Fruit fly (Drosophila melanogaster): ENCODE data around the gene CG1271.
A peak's percentile ranks its signal among the peaks of the same experiment; 100 is the strongest.

The CG1271 gene

DNA sequence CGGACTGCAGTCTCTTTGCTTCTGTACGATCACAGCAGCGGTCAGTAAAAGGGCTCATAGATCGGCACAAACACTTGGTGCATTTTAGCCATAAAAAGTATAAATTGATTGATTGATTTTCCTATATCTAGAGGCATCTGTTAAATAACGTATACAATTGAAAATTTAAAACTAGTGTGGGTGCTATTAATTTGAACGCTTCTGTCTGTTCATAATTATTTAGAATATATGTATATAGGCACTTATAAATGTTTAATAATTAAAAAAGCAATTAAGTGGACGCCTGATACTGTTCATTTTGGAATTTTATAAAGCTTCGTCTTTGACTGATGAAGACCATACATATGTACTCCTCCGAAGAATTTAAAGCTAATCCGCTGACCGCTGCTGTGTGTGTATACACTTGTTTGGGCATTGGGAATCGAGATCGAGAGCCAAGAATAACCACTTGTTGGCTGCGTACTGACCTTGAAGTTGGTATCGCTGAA lies 7.0 kb upstream of the CG1271 start (continued):
- peak; percentile 41 for TF ChIP-seq lab (GFP tag; optimal IDR thresholded peaks at IDR 0.05)
- TF ChIP-seq dm (GFP tag; optimal IDR thresholded peaks at IDR 0.05) = no peak
- TF ChIP-seq CG6854 (GFP tag; optimal IDR thresholded peaks at IDR 0.05) = no peak
- TF ChIP-seq HLH3B (GFP tag; IDR thresholded peaks at IDR 0.05) = peak; percentile 33; the same call in 1 of the 2 replicates
- TF ChIP-seq CG15479 (GFP tag; optimal IDR thresholded peaks at IDR 0.05) = no peak
- no peak for TF ChIP-seq NC2β (GFP tag; optimal IDR thresholded peaks at IDR 0.05)
- TF ChIP-seq da (GFP tag; optimal IDR thresholded peaks at IDR 0.05) = no peak
- TF ChIP-seq HLH54F (GFP tag; optimal IDR thresholded peaks at IDR 0.05) = no peak
- no peak for TF ChIP-seq MBD-R2 (GFP tag; IDR thresholded peaks at IDR 0.05)
- no peak for TF ChIP-seq bigmax (GFP tag; optimal IDR thresholded peaks at IDR 0.05)
- peak; percentile 28 for TF ChIP-seq dmrt11E (tag; optimal IDR thresholded peaks at IDR 0.05)
- no peak; the same call in 1 of the 2 replicates for TF ChIP-seq Atf6 (GFP tag; IDR thresholded peaks at IDR 0.05)
- no peak for TF ChIP-seq Camta (GFP tag; optimal IDR thresholded peaks at IDR 0.05)
- no peak for TF ChIP-seq pros (GFP tag; optimal IDR thresholded peaks at IDR 0.05)
- TF ChIP-seq Blimp-1 (GFP tag; optimal IDR thresholded peaks at IDR 0.05) = peak; percentile 38
- TF ChIP-seq CG1233 (GFP tag; optimal IDR thresholded peaks at IDR 0.05) = peak; percentile 35
- TF ChIP-seq sqz (GFP tag; optimal IDR thresholded peaks at IDR 0.05) = no peak
- peak; percentile 57 for TF ChIP-seq CG3281 (GFP tag; optimal IDR thresholded peaks at IDR 0.05)
- peak; percentile 39; the same call in 2 of the 3 replicates for TF ChIP-seq tgo (GFP tag; IDR thresholded peaks at IDR 0.05)
- peak; percentile 13 for TF ChIP-seq NfI (GFP tag; optimal IDR thresholded peaks at IDR 0.05)
- TF ChIP-seq sens (GFP tag) = peak; percentile 70
- no peak for TF ChIP-seq CG31365 (tag; optimal IDR thresholded peaks at IDR 0.05)
- peak; percentile 28 for TF ChIP-seq CG8388 (GFP tag; optimal IDR thresholded peaks at IDR 0.05)
- no peak for TF ChIP-seq psq (GFP tag; optimal IDR thresholded peaks at IDR 0.05)
- no peak for TF ChIP-seq B-H2 (GFP tag; optimal IDR thresholded peaks at IDR 0.05)
- TF ChIP-seq eve (GFP tag; optimal IDR thresholded peaks at IDR 0.05) = no peak
- no peak for TF ChIP-seq YL-1 (GFP tag; optimal IDR thresholded peaks at IDR 0.05)
- TF ChIP-seq CG1647 (GFP tag; optimal IDR thresholded peaks at IDR 0.05) = no peak
- no peak for TF ChIP-seq zen2 (GFP tag; IDR thresholded peaks at IDR 0.05; ENCODE audit: partially characterized antibody)
- TF ChIP-seq CG9932 (GFP tag; IDR thresholded peaks at IDR 0.05) = no peak
- no peak for TF ChIP-seq CG17612 (GFP tag; IDR thresholded peaks at IDR 0.05)
- TF ChIP-seq Chrac-16 (GFP tag; optimal IDR thresholded peaks at IDR 0.05) = no peak
- no peak for TF ChIP-seq ro (GFP tag; IDR thresholded peaks at IDR 0.05)
- TF ChIP-seq cad (GFP tag; optimal IDR thresholded peaks at IDR 0.05) = no peak
- TF ChIP-seq sisA (GFP tag; IDR thresholded peaks at IDR 0.05) = 0 out of 2 replicates have a peak, but pooled peaks have one; percentile 20
- no peak for TF ChIP-seq emc (GFP tag; optimal IDR thresholded peaks at IDR 0.05)
- no peak for TF ChIP-seq jumu (GFP tag; optimal IDR thresholded peaks at IDR 0.05)
- TF ChIP-seq Oli (tag; optimal IDR thresholded peaks at IDR 0.05) = peak; percentile 71
- TF ChIP-seq sc (optimal IDR thresholded peaks at IDR 0.05) = no peak
- TF ChIP-seq sc (GFP tag; optimal IDR thresholded peaks at IDR 0.05) = no peak
- peak; percentile 13 for TF ChIP-seq Nf-YC (tag; optimal IDR thresholded peaks at IDR 0.05)
- no peak for TF ChIP-seq CG31388 (GFP tag; optimal IDR thresholded peaks at IDR 0.05)
- TF ChIP-seq CG3407 (GFP tag; optimal IDR thresholded peaks at IDR 0.05) = no peak
- TF ChIP-seq Oaz (GFP tag; IDR thresholded peaks at IDR 0.05) = no peak
- TF ChIP-seq BtbVII (GFP tag; optimal IDR thresholded peaks at IDR 0.05) = peak; percentile 1
- TF ChIP-seq stc (GFP tag; IDR thresholded peaks at IDR 0.05) = peak; percentile 29; the same call in 1 of the 2 replicates
- TF ChIP-seq CG5245 (GFP tag; optimal IDR thresholded peaks at IDR 0.05) = no peak
- TF ChIP-seq ind (GFP tag; optimal IDR thresholded peaks at IDR 0.05) = peak; percentile 50
- peak in 1 of 2 experiments; percentile 69 for TF ChIP-seq Hr51 (GFP tag; optimal IDR thresholded peaks at IDR 0.05)
- no peak for TF ChIP-seq CG6791 (GFP tag; IDR thresholded peaks at IDR 0.05; ENCODE audit: partially characterized antibody)
- TF ChIP-seq Aef1 (GFP tag; IDR thresholded peaks at IDR 0.05) = peak; percentile 25; the same call in 1 of the 3 replicates
